Worm (Caenorhabditis elegans): ENCODE results near the gene srx-128.

The srx-128 gene

ce11 chrV:13789362-13789761, 47.9 kb upstream of the srx-128 start (continued):
- TF ChIP-seq tbx-2 (tag; optimal IDR thresholded peaks at IDR 0.05) (peak; percentile 6), egl-5 (tag; optimal IDR thresholded peaks at IDR 0.05) (peak; percentile 80), elt-2 (tag; optimal IDR thresholded peaks at IDR 0.05) (peak; percentile 87), fkh-10 (GFP tag; optimal IDR thresholded peaks at IDR 0.05) (peak; percentile 25), elt-3 (tag; optimal IDR thresholded peaks at IDR 0.05) (no peak), fkh-2 (tag; optimal IDR thresholded peaks at IDR 0.05) (peak; percentile 1), lin-39 (tag; optimal IDR thresholded peaks at IDR 0.05) (peak; percentile 96), ceh-16 (tag; optimal IDR thresholded peaks at IDR 0.05) (no peak), skn-1 (tag; optimal IDR thresholded peaks at IDR 0.05) (peak; percentile 29), nhr-11 (tag; optimal IDR thresholded peaks at IDR 0.05) (peak; percentile 91), egl-27 (tag; optimal IDR thresholded peaks at IDR 0.05) (no peak), fos-1 (tag; optimal IDR thresholded peaks at IDR 0.05) (peak; percentile 0), nhr-77 (tag; optimal IDR thresholded peaks at IDR 0.05) (no peak), lsy-12 (tag; optimal IDR thresholded peaks at IDR 0.05) (peak; percentile 81), aly-2 (tag; optimal IDR thresholded peaks at IDR 0.05) (no peak)

ce11 chrV:13790117-13790516, 47.2 kb upstream of the srx-128 start:
- no peak for TF ChIP-seq nhr-237 (tag; optimal IDR thresholded peaks at IDR 0.05)
- TF ChIP-seq ZK546.5 (tag; optimal IDR thresholded peaks at IDR 0.05), result no peak
- TF ChIP-seq lsy-12 (tag; optimal IDR thresholded peaks at IDR 0.05), result no peak
- TF ChIP-seq daf-12 (tag; optimal IDR thresholded peaks at IDR 0.05), result no peak

- TF ChIP-seq nhr-23 (tag; optimal IDR thresholded peaks at IDR 0.05) (peak; percentile 84), nhr-25 (tag; optimal IDR thresholded peaks at IDR 0.05) (peak; percentile 79), egl-5 (tag; optimal IDR thresholded peaks at IDR 0.05) (peak; percentile 73), unc-39 (tag; optimal IDR thresholded peaks at IDR 0.05) (no peak), nhr-43 (tag; optimal IDR thresholded peaks at IDR 0.05; ENCODE audit: poor library complexity, severe bottlenecking) (peak; percentile 20), fos-1 (tag; optimal IDR thresholded peaks at IDR 0.05) (no peak)
Measured at ce11 chrV:13790557-13790956, 46.7 kb upstream of the srx-128 start.

DNA sequence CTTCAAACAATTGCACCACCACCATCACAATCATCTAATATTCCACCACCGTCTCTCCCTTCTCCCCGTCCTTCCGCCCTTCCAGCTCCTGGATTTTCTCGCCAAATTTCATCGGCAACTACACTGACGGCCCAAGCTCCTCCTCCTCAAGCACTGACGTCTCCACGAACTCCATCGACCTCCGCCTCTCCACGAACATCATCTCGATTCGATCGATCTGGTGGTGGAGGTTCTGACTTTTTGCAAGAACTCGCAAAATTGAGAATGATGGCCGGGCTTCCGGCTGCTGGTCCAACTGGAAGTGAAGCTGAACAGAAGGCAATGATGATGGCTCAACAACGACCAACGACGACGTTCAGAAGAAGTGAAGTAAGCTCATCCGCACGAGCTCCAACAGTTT, 43.2 kb upstream of the srx-128 start:
- TF ChIP-seq jun-1 (tag; optimal IDR thresholded peaks at IDR 0.05) (no peak), ama-1 (optimal IDR thresholded peaks at IDR 0.05) (peak; percentile 36), fos-1 (tag; optimal IDR thresholded peaks at IDR 0.05) (no peak), nhr-28 (tag; optimal IDR thresholded peaks at IDR 0.05) (no peak), nhr-25 (tag; optimal IDR thresholded peaks at IDR 0.05) (no peak), mml-1 (tag; optimal IDR thresholded peaks at IDR 0.05) (no peak), aly-2 (tag; optimal IDR thresholded peaks at IDR 0.05) (no peak), nfya-1 (tag; optimal IDR thresholded peaks at IDR 0.05; ENCODE audit: insufficient read depth) (no peak), nhr-76 (tag; optimal IDR thresholded peaks at IDR 0.05) (no peak)

- TF ChIP-seq ama-1 (optimal IDR thresholded peaks at IDR 0.05) (peak; percentile 73), pha-4 (tag; optimal IDR thresholded peaks at IDR 0.05) (peak; percentile 34), eor-1 (tag; optimal IDR thresholded peaks at IDR 0.05) (no peak), mml-1 (tag; optimal IDR thresholded peaks at IDR 0.05) (peak; percentile 22), ztf-4 (tag; optimal IDR thresholded peaks at IDR 0.05) (no peak)
Measured at ce11 chrV:13796246-13796776, 41.0 kb upstream of the srx-128 start, which contains the start of gene twk-32. TSS of gene twk-32 (plus strand) at chrV:13796641.

DNA sequence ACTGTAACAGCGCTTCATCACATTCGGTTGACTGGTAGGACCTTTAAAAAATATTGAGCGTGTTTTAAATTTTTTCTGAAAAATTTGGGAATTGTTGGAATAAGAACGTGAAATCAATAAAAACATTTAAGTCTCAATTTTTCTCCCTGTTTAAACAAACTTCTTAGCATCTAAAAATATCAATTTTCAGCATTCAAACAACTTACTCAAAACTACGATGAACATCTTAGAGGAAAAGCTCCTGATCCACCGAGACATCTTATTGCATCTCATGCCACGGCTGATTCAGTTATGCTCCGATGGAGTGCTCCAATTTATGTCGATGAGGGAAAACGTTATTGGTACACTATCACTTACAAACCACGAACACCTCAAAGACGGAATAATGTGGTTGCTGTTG, 38.1 kb upstream of the srx-128 start:
- TF ChIP-seq ztf-11 (tag; optimal IDR thresholded peaks at IDR 0.05), result no peak
- no peak for TF ChIP-seq nhr-23 (tag; optimal IDR thresholded peaks at IDR 0.05)
- TF ChIP-seq sea-2 (GFP tag; optimal IDR thresholded peaks at IDR 0.05), result no peak
- TF ChIP-seq unc-62 (GFP tag; optimal IDR thresholded peaks at IDR 0.05), result no peak
- no peak for TF ChIP-seq ZK546.5 (tag; optimal IDR thresholded peaks at IDR 0.05)
- no peak for TF ChIP-seq nhr-76 (tag; optimal IDR thresholded peaks at IDR 0.05)
- TF ChIP-seq nhr-67 (tag; optimal IDR thresholded peaks at IDR 0.05), result no peak

All from whole organism, L3 larva.